Worm (Caenorhabditis elegans) whole organism, mixed stage, embryonic: ENCODE measurements around the gene taf-10.

Experiments used
- elt-3 ChIP-seq: fragments of 150-350 bp; optimal IDR thresholded peaks from 2 replicates; lab custom pipeline; 2014; ENCODE audit warnings: missing biosample characterization, missing genetic modification characterization
- mep-1 ChIP-seq: fragments of 150-350 bp; optimal IDR thresholded peaks from 2 replicates; lab custom pipeline; 2017; ENCODE audit warnings: missing biosample characterization, missing genetic modification reagents, missing genetic modification characterization, inconsistent platforms
- nhr-28 ChIP-seq: fragments of 150-350 bp; optimal IDR thresholded peaks from 2 replicates; lab custom pipeline; 2014; ENCODE audit warnings: missing biosample characterization, missing genetic modification characterization
- tbx-8 ChIP-seq: fragments of 200-800 bp; sonication (Bioruptor generic); optimal IDR thresholded peaks from 2 replicates; lab custom pipeline; 2018; ENCODE audit warnings: mild to moderate bottlenecking, missing genetic modification characterization, moderate library complexity, missing compliant biosample characterization
- unc-39 ChIP-seq: fragments of 150-350 bp; optimal IDR thresholded peaks from 2 replicates; lab custom pipeline; 2014; ENCODE audit warnings: missing biosample characterization, missing genetic modification characterization
- unc-62 ChIP-seq: fragments of 150-350 bp; optimal IDR thresholded peaks from 2 replicates; lab custom pipeline; 2014; ENCODE audit warnings: missing biosample characterization, missing genetic modification reagents, missing genetic modification characterization

ce11 chrV:4691657-4692056, 4.8 kb downstream of the taf-10 start:
- TF ChIP-seq unc-62 (GFP tag; lab: Kevin White, UChicago) (no peak), tbx-8 (GFP tag; lab: Kevin White, UChicago) (no peak), elt-3 (tag; lab: Kevin White, UChicago) (no peak), unc-39 (no peak), mep-1 (tag; lab: Kevin White, UChicago) (no peak), nhr-28 (no peak)
